Fruit fly (Drosophila melanogaster) whole organism, embryonic: ENCODE data around the gene mRpL16.

Source experiments
- B-H2 ChIP-seq: fragments of 200-800 bp; sonication (Bioruptor generic); optimal IDR thresholded peaks from 2 replicates; lab custom pipeline; 2018; ENCODE audit warnings: missing biosample characterization, mild to moderate bottlenecking, missing genetic modification characterization
- Bdp1 ChIP-seq: fragments of 200-800 bp; sonication (Bioruptor generic); optimal IDR thresholded peaks from 3 replicates; lab custom pipeline; 2016; ENCODE audit warnings: missing biosample characterization, missing genetic modification characterization
- CG10431 ChIP-seq: fragments of 200-800 bp; sonication (Bioruptor generic); optimal IDR thresholded peaks from 3 replicates; lab custom pipeline; 2018; ENCODE audit warnings: missing biosample characterization, mild to moderate bottlenecking, missing genetic modification characterization
- CG1233 ChIP-seq: fragments of 200-800 bp; sonication (Bioruptor generic); optimal IDR thresholded peaks from 4 replicates; lab custom pipeline; 2018; ENCODE audit warnings: missing biosample characterization, mild to moderate bottlenecking, missing genetic modification characterization
- CG12659 ChIP-seq: fragments of 200-800 bp; sonication (Bioruptor generic); optimal IDR thresholded peaks from 3 replicates; lab custom pipeline; 2017; ENCODE audit warnings: mild to moderate bottlenecking, missing biosample characterization, missing genetic modification reagents, missing genetic modification characterization
- CG13287 ChIP-seq: fragments of 200-800 bp; sonication (Bioruptor generic); IDR thresholded peaks from 2 replicates; pipeline ENCODE4 v1.3.6; 2022; ENCODE audit warnings: missing biosample characterization, missing genetic modification characterization; ENCODE audit not compliant: partially characterized antibody
- CG14441 ChIP-seq: fragments of 200-800 bp; sonication (Bioruptor generic); IDR thresholded peaks from 2 replicates; pipeline ENCODE4 v1.3.6; 2022; ENCODE audit warnings: missing biosample characterization, missing genetic modification characterization
- CG15601 ChIP-seq: fragments of 200-800 bp; sonication (Bioruptor generic); optimal IDR thresholded peaks from 3 replicates; lab custom pipeline; 2019; ENCODE audit warnings: missing biosample characterization, mild to moderate bottlenecking, missing genetic modification characterization, moderate library complexity
- CG1647 ChIP-seq: fragments of 200-800 bp; sonication (Bioruptor generic); optimal IDR thresholded peaks from 3 replicates; lab custom pipeline; 2016; ENCODE audit warnings: missing biosample characterization, missing genetic modification characterization
- CG31224 ChIP-seq: fragments of 200-800 bp; sonication (Bioruptor generic); IDR thresholded peaks from 2 replicates; pipeline ENCODE4 v1.3.6; 2022; ENCODE audit warnings: missing biosample characterization, missing genetic modification characterization
- CG34224 ChIP-seq: fragments of 200-800 bp; sonication (Bioruptor generic); IDR thresholded peaks from 3 replicates; pipeline ENCODE4 v1.3.6; 2022; ENCODE audit warnings: missing biosample characterization, missing genetic modification characterization; ENCODE audit not compliant: partially characterized antibody
- CG6689 ChIP-seq: fragments of 200-800 bp; sonication (Bioruptor generic); IDR thresholded peaks from 2 replicates; pipeline ENCODE4 v1.3.6; 2022; ENCODE audit warnings: missing biosample characterization, missing genetic modification characterization
- CG6854 ChIP-seq: fragments of 200-800 bp; sonication (Bioruptor generic); optimal IDR thresholded peaks from 3 replicates; lab custom pipeline; 2017; ENCODE audit warnings: missing biosample characterization, mild to moderate bottlenecking, missing genetic modification characterization
- CG7745 ChIP-seq: fragments of 200-800 bp; sonication (Bioruptor generic); optimal IDR thresholded peaks from 2 replicates; lab custom pipeline; 2018; ENCODE audit warnings: missing biosample characterization, mild to moderate bottlenecking, missing genetic modification characterization, moderate library complexity
- CG8290 ChIP-seq, 3 experiments: fragments of 200-800 bp; sonication (Bioruptor generic); optimal IDR thresholded peaks; 2 replicates each; lab custom pipeline; 2016 to 2019; ENCODE audit warnings: missing biosample characterization in 3 of 3, missing genetic modification characterization in 3 of 3, mild to moderate bottlenecking in 2 of 3, moderate library complexity in 1 of 3
- CG9437 ChIP-seq: fragments of 200-800 bp; sonication (Bioruptor generic); optimal IDR thresholded peaks from 2 replicates; lab custom pipeline; 2018; ENCODE audit warnings: missing biosample characterization, mild to moderate bottlenecking, missing genetic modification characterization
- D ChIP-seq, 2 experiments: fragments of 200-800 bp in 1 of 2; fragments of >200 bp in 1 of 2; sonication (Bioruptor generic) in 1 of 2; optimal IDR thresholded peaks; 2 replicates in 1 of 2; 3 replicates in 1 of 2; lab custom pipeline; 2017; ENCODE audit warnings: mild to moderate bottlenecking in 1 of 2, missing biosample characterization in 1 of 2, missing genetic modification characterization in 1 of 2, missing genetic modification reagents in 1 of 2
- D19B ChIP-seq: fragments of 200-800 bp; sonication (Bioruptor generic); optimal IDR thresholded peaks from 2 replicates; lab custom pipeline; 2017; ENCODE audit warnings: missing biosample characterization, mild to moderate bottlenecking, missing genetic modification characterization
- Dp ChIP-seq: fragments of 200-800 bp; sonication (Bioruptor generic); optimal IDR thresholded peaks from 2 replicates; lab custom pipeline; 2018; ENCODE audit warnings: missing biosample characterization, mild to moderate bottlenecking, missing genetic modification characterization, moderate library complexity
- H15 ChIP-seq: fragments of 200-800 bp; sonication (Bioruptor generic); IDR thresholded peaks from 3 replicates; pipeline ENCODE4 v1.3.6; 2022; ENCODE audit warnings: missing biosample characterization, missing genetic modification characterization
- Hmx ChIP-seq: fragments of 200-800 bp; sonication (Bioruptor generic); optimal IDR thresholded peaks from 2 replicates; lab custom pipeline; 2016; ENCODE audit warnings: missing biosample characterization, missing genetic modification characterization
- MBD-R2 ChIP-seq: fragments of 200-800 bp; sonication (Bioruptor generic); IDR thresholded peaks from 2 replicates; pipeline ENCODE4 v1.3.6; 2022; ENCODE audit warnings: missing biosample characterization, missing genetic modification characterization
- Myb ChIP-seq: fragments of 200-800 bp; sonication (Bioruptor generic); optimal IDR thresholded peaks from 2 replicates; lab custom pipeline; 2016; ENCODE audit warnings: missing biosample characterization, missing genetic modification characterization
- Opbp ChIP-seq: fragments of 200-800 bp; sonication (Bioruptor generic); IDR thresholded peaks from 3 replicates; pipeline ENCODE4 v1.3.6; 2022; ENCODE audit warnings: missing biosample characterization, missing genetic modification characterization; ENCODE audit not compliant: partially characterized antibody
- Sry-δ ChIP-seq: fragments of 200-800 bp; sonication (Bioruptor generic); optimal IDR thresholded peaks from 2 replicates; lab custom pipeline; 2016; ENCODE audit warnings: missing biosample characterization, missing genetic modification characterization
- Stat92E ChIP-seq, 3 experiments: fragments of >200 bp in 2 of 3; fragments of 200-800 bp in 1 of 3; sonication (Bioruptor generic) in 1 of 3; optimal IDR thresholded peaks; 2 replicates each; lab custom pipeline; 2017 to 2019; ENCODE audit warnings: missing biosample characterization in 3 of 3, missing genetic modification characterization in 3 of 3, mild to moderate bottlenecking in 1 of 3, moderate library complexity in 1 of 3
- YL-1 ChIP-seq: fragments of 200-800 bp; sonication (Bioruptor generic); optimal IDR thresholded peaks from 3 replicates; lab custom pipeline; 2017; ENCODE audit warnings: missing biosample characterization, mild to moderate bottlenecking, missing genetic modification characterization
- az2 ChIP-seq: fragments of 200-800 bp; sonication (Bioruptor generic); optimal IDR thresholded peaks from 3 replicates; lab custom pipeline; 2016; ENCODE audit warnings: missing biosample characterization, missing genetic modification characterization
- cad ChIP-seq: fragments of >200 bp; optimal IDR thresholded peaks from 2 replicates; lab custom pipeline; 2017; ENCODE audit warnings: missing biosample characterization, missing genetic modification characterization
- cato ChIP-seq: fragments of 200-800 bp; sonication (Bioruptor generic); optimal IDR thresholded peaks from 2 replicates; lab custom pipeline; 2016; ENCODE audit warnings: missing biosample characterization, missing genetic modification characterization, borderline replicate concordance
- dpn ChIP-seq, 2 experiments: fragments of 200-800 bp; sonication (Bioruptor generic); optimal IDR thresholded peaks; 3 replicates each; lab custom pipeline; 2016; ENCODE audit warnings: missing biosample characterization in 2 of 2, missing genetic modification characterization in 2 of 2
- fd102C ChIP-seq: fragments of 200-800 bp; sonication (Bioruptor generic); optimal IDR thresholded peaks from 2 replicates; lab custom pipeline; 2018; ENCODE audit warnings: missing biosample characterization, mild to moderate bottlenecking, missing genetic modification characterization, moderate library complexity
- grau ChIP-seq: fragments of 200-800 bp; optimal IDR thresholded peaks from 3 replicates; lab custom pipeline; 2019; ENCODE audit warnings: missing biosample characterization, mild to moderate bottlenecking, missing genetic modification characterization, moderate library complexity
- gro ChIP-seq: fragments of 200-800 bp; sonication (Bioruptor generic); optimal IDR thresholded peaks from 2 replicates; lab custom pipeline; 2016; ENCODE audit warnings: missing biosample characterization, missing genetic modification characterization
- gsb-n ChIP-seq: fragments of 200-800 bp; sonication (Bioruptor generic); optimal IDR thresholded peaks from 3 replicates; lab custom pipeline; 2018; ENCODE audit warnings: missing biosample characterization, mild to moderate bottlenecking, missing genetic modification characterization
- her ChIP-seq: fragments of 200-800 bp; sonication (Bioruptor generic); optimal IDR thresholded peaks from 2 replicates; lab custom pipeline; 2016; ENCODE audit warnings: missing biosample characterization, missing genetic modification characterization
- klu ChIP-seq: fragments of 200-800 bp; sonication (Bioruptor generic); IDR thresholded peaks from 2 replicates; pipeline ENCODE4 v1.3.6; 2022; ENCODE audit warnings: missing biosample characterization, missing genetic modification characterization
- nerfin-1 ChIP-seq: fragments of 200-800 bp; sonication (Bioruptor generic); optimal IDR thresholded peaks from 3 replicates; lab custom pipeline; 2019; ENCODE audit warnings: missing biosample characterization, mild to moderate bottlenecking, missing genetic modification characterization, moderate library complexity
- pita ChIP-seq: fragments of 200-800 bp; sonication (Bioruptor generic); optimal IDR thresholded peaks from 2 replicates; lab custom pipeline; 2017; ENCODE audit warnings: missing biosample characterization, mild to moderate bottlenecking, missing genetic modification characterization
- prd ChIP-seq, 3 experiments: fragments of >200 bp in 2 of 3; fragments of 200-800 bp in 1 of 3; sonication (Bioruptor generic) in 1 of 3; optimal IDR thresholded peaks in 2 of 3; IDR thresholded peaks in 1 of 3; 2 replicates in 2 of 3; 3 replicates in 1 of 3; pipeline versions ENCODE4 v1.3.6 to Lab custom; 2017 to 2022; ENCODE audit warnings: missing biosample characterization in 1 of 3, missing genetic modification characterization in 1 of 3
- pros ChIP-seq: fragments of 200-800 bp; sonication (Bioruptor generic); optimal IDR thresholded peaks from 3 replicates; lab custom pipeline; 2019; ENCODE audit warnings: missing biosample characterization, mild to moderate bottlenecking, missing genetic modification characterization, moderate library complexity
- row ChIP-seq: fragments of 200-800 bp; sonication (Bioruptor generic); IDR thresholded peaks from 3 replicates; pipeline ENCODE4 v1.3.6; 2022; ENCODE audit warnings: missing biosample characterization, missing genetic modification characterization
- sc ChIP-seq, 3 experiments: fragments of >200 bp in 2 of 3; fragments of 200-800 bp in 1 of 3; sonication (Bioruptor generic) in 1 of 3; optimal IDR thresholded peaks; 2 replicates in 2 of 3; 3 replicates in 1 of 3; lab custom pipeline; 2017; ENCODE audit warnings: mild to moderate bottlenecking in 1 of 3, missing biosample characterization in 1 of 3, missing genetic modification characterization in 1 of 3, missing genetic modification reagents in 1 of 3
- sr ChIP-seq: fragments of 200-800 bp; sonication (Bioruptor generic); IDR thresholded peaks from 3 replicates; pipeline ENCODE4 v1.3.6; 2022; ENCODE audit warnings: missing biosample characterization, missing genetic modification characterization
- sug ChIP-seq: fragments of 200-800 bp; optimal IDR thresholded peaks from 2 replicates; lab custom pipeline; 2019; ENCODE audit warnings: missing biosample characterization, mild to moderate bottlenecking, missing genetic modification characterization, moderate library complexity
- tin ChIP-seq: fragments of 200-800 bp; sonication (Bioruptor generic); optimal IDR thresholded peaks from 3 replicates; lab custom pipeline; 2016; ENCODE audit warnings: missing biosample characterization, missing genetic modification characterization

mRpL16 gene

dm6 chrX:1922765-1923501, 32.9 kb downstream of the mRpL16 start, which contains the start of the genes eIF2Bepsilon and Ocrl (continued):
- TF ChIP-seq Myb (peak; percentile 86), sug (tag; lab: Kevin White, UChicago) (peak; percentile 93), MBD-R2 (peak; percentile 94), Bdp1 (peak; percentile 7), CG1233 (GFP tag; lab: Kevin White, UChicago) (no peak), pros (GFP tag; lab: Kevin White, UChicago) (no peak), CG7745 (no peak), CG13287 (GFP tag; lab: Robert Waterston, UW) (peak; percentile 44; the same call in 1 of the 2 replicates), grau (tag; lab: Kevin White, UChicago) (no peak), nerfin-1 (tag; lab: Kevin White, UChicago) (peak; percentile 49), Sry-δ (GFP tag; lab: Kevin White, UChicago) (peak; percentile 61), D (optimal IDR thresholded peaks at IDR 0.05; lab: Kevin White, UChicago) (no peak), D (GFP tag; optimal IDR thresholded peaks at IDR 0.05; lab: Kevin White, UChicago) (no peak), H15 (GFP tag; lab: Robert Waterston, UW) (no peak), sr (GFP tag; lab: Robert Waterston, UW) (peak; percentile 72; the same call in 2 of the 3 replicates), B-H2 (no peak), Hmx (GFP tag; lab: Kevin White, UChicago) (no peak), sc (optimal IDR thresholded peaks at IDR 0.05; lab: Kevin White, UChicago) (no peak), sc (GFP tag; optimal IDR thresholded peaks at IDR 0.05; lab: Kevin White, UChicago) (no peak), CG12659 (GFP tag; lab: Kevin White, UChicago) (peak; percentile 77), CG6689 (GFP tag; lab: Robert Waterston, UW) (no peak), Opbp (GFP tag; lab: Robert Waterston, UW) (peak; percentile 55; the same call in 1 of the 3 replicates), CG6854 (GFP tag; lab: Kevin White, UChicago) (no peak), her (peak; percentile 44), D19B (GFP tag; lab: Kevin White, UChicago) (no peak), gro (peak; percentile 42), Dp (peak; percentile 55), gsb-n (tag; lab: Kevin White, UChicago) (no peak), Stat92E (GFP tag; optimal IDR thresholded peaks at IDR 0.05; lab: Kevin White, UChicago) (peak in 1 of 3 experiments; percentile 6), prd (optimal IDR thresholded peaks at IDR 0.05; lab: Kevin White, UChicago) (no peak), prd (GFP tag; IDR thresholded peaks at IDR 0.05; lab: Robert Waterston, UW) (no peak), CG31224 (GFP tag; lab: Robert Waterston, UW) (no peak), dpn (GFP tag; optimal IDR thresholded peaks at IDR 0.05; lab: Kevin White, UChicago) (no peak), pita (GFP tag; lab: Kevin White, UChicago) (peak; percentile 73), tin (GFP tag; lab: Kevin White, UChicago) (no peak), CG8290 (GFP tag; optimal IDR thresholded peaks at IDR 0.05; lab: Kevin White, UChicago) (no peak), CG8290 (tag; optimal IDR thresholded peaks at IDR 0.05; lab: Kevin White, UChicago) (no peak)

- TF ChIP-seq cad (no peak), CG15601 (tag; lab: Kevin White, UChicago) (no peak), row (GFP tag; lab: Robert Waterston, UW) (peak; percentile 72), CG1647 (GFP tag; lab: Kevin White, UChicago) (no peak), CG10431 (GFP tag; lab: Kevin White, UChicago) (no peak), az2 (GFP tag; lab: Kevin White, UChicago) (no peak), YL-1 (GFP tag; lab: Kevin White, UChicago) (peak; percentile 67), CG9437 (GFP tag; lab: Kevin White, UChicago) (no peak), klu (GFP tag; lab: Robert Waterston, UW) (no peak), fd102C (no peak), cato (no peak), CG14441 (GFP tag; lab: Robert Waterston, UW) (no peak), CG12659 (GFP tag; lab: Kevin White, UChicago) (peak; percentile 23), CG34224 (GFP tag; lab: Robert Waterston, UW) (no peak; the same call in 2 of the 3 replicates)
Observed at dm6 chrX:1927473-1928306, 37.6 kb downstream of the mRpL16 start, which contains the start of gene CG11596. Gene CG11596, plus strand, starts transcription at chrX:1927683.
